Fruit fly (Drosophila melanogaster) whole organism, embryonic: Measurements from ENCODE around the gene CG5273.

Experiments
- Abd-B ChIP-seq: fragments of 200-800 bp; sonication (Bioruptor generic); optimal IDR thresholded peaks from 2 replicates; lab custom pipeline; 2018; ENCODE audit warnings: missing biosample characterization, mild to moderate bottlenecking, missing genetic modification characterization, moderate library complexity
- BtbVII ChIP-seq: fragments of 200-800 bp; sonication (Bioruptor generic); optimal IDR thresholded peaks from 3 replicates; lab custom pipeline; 2017; ENCODE audit warnings: missing biosample characterization, mild to moderate bottlenecking, missing genetic modification characterization
- CG12769 ChIP-seq: fragments of 200-800 bp; sonication (Bioruptor generic); optimal IDR thresholded peaks from 2 replicates; lab custom pipeline; 2019; ENCODE audit warnings: missing biosample characterization, mild to moderate bottlenecking, missing genetic modification characterization, moderate library complexity
- CG14860 ChIP-seq: fragments of 200-800 bp; sonication (Bioruptor generic); IDR thresholded peaks from 3 replicates; pipeline ENCODE4 v1.3.6; 2022; ENCODE audit warnings: missing biosample characterization, missing genetic modification characterization; ENCODE audit not compliant: partially characterized antibody
- CG17802 ChIP-seq: fragments of 200-800 bp; sonication (Bioruptor generic); optimal IDR thresholded peaks from 2 replicates; lab custom pipeline; 2018; ENCODE audit warnings: missing biosample characterization, mild to moderate bottlenecking, missing genetic modification characterization, moderate library complexity
- CG17912 ChIP-seq: fragments of 200-800 bp; sonication (Bioruptor generic); optimal IDR thresholded peaks from 2 replicates; lab custom pipeline; 2018; ENCODE audit warnings: missing biosample characterization, mild to moderate bottlenecking, missing genetic modification characterization
- CG18599 ChIP-seq: fragments of 200-800 bp; sonication (Bioruptor generic); optimal IDR thresholded peaks from 3 replicates; lab custom pipeline; 2017; ENCODE audit warnings: missing biosample characterization, missing genetic modification characterization, mild to moderate bottlenecking, moderate library complexity, missing genetic modification reagents
- CG2678 ChIP-seq: fragments of 200-800 bp; sonication (Bioruptor generic); optimal IDR thresholded peaks from 3 replicates; lab custom pipeline; 2019; ENCODE audit warnings: missing biosample characterization, mild to moderate bottlenecking, missing genetic modification characterization, moderate library complexity
- CG30020 ChIP-seq: fragments of 200-800 bp; optimal IDR thresholded peaks from 2 replicates; lab custom pipeline; 2019; ENCODE audit warnings: missing biosample characterization, mild to moderate bottlenecking, missing genetic modification characterization, moderate library complexity
- CG30431 ChIP-seq: fragments of 200-800 bp; sonication (Bioruptor generic); optimal IDR thresholded peaks from 2 replicates; lab custom pipeline; 2017; ENCODE audit warnings: missing biosample characterization, missing genetic modification characterization
- CG3163 ChIP-seq: fragments of 200-800 bp; sonication (Bioruptor generic); optimal IDR thresholded peaks from 3 replicates; lab custom pipeline; 2016; ENCODE audit warnings: missing biosample characterization, missing genetic modification characterization
- CG3407 ChIP-seq: fragments of 200-800 bp; sonication (Bioruptor generic); optimal IDR thresholded peaks from 2 replicates; lab custom pipeline; 2018; ENCODE audit warnings: missing biosample characterization, mild to moderate bottlenecking, missing genetic modification characterization
- CG34422 ChIP-seq: fragments of 200-800 bp; sonication (Bioruptor generic); IDR thresholded peaks from 3 replicates; pipeline ENCODE4 v1.3.6; 2022; ENCODE audit warnings: missing biosample characterization, missing genetic modification characterization
- CG3726 ChIP-seq: fragments of 200-800 bp; sonication (Bioruptor generic); IDR thresholded peaks from 3 replicates; pipeline ENCODE4, ENCODE4 v1.3.6; 2022; ENCODE audit warnings: missing biosample characterization, missing genetic modification characterization
- CG4424 ChIP-seq: fragments of 200-800 bp; sonication (Bioruptor generic); optimal IDR thresholded peaks from 3 replicates; lab custom pipeline; 2016; ENCODE audit warnings: missing biosample characterization, missing genetic modification characterization
- CG4707 ChIP-seq: fragments of 200-800 bp; sonication (Bioruptor generic); optimal IDR thresholded peaks from 2 replicates; lab custom pipeline; 2018; ENCODE audit warnings: missing biosample characterization, mild to moderate bottlenecking, missing genetic modification characterization, moderate library complexity
- CG7839 ChIP-seq: fragments of 200-800 bp; sonication (Bioruptor generic); optimal IDR thresholded peaks from 3 replicates; lab custom pipeline; 2018; ENCODE audit warnings: missing biosample characterization, mild to moderate bottlenecking, missing genetic modification characterization, moderate library complexity
- CG7928 ChIP-seq: fragments of 200-800 bp; sonication (Bioruptor generic); optimal IDR thresholded peaks from 2 replicates; lab custom pipeline; 2017; ENCODE audit warnings: missing biosample characterization, mild to moderate bottlenecking, missing genetic modification characterization
- D ChIP-seq, 2 experiments: fragments of 200-800 bp in 1 of 2; fragments of >200 bp in 1 of 2; sonication (Bioruptor generic) in 1 of 2; optimal IDR thresholded peaks; 2 replicates in 1 of 2; 3 replicates in 1 of 2; lab custom pipeline; 2017; ENCODE audit warnings: mild to moderate bottlenecking in 1 of 2, missing biosample characterization in 1 of 2, missing genetic modification characterization in 1 of 2, missing genetic modification reagents in 1 of 2
- D19A ChIP-seq: fragments of 200-800 bp; optimal IDR thresholded peaks from 3 replicates; lab custom pipeline; 2019; ENCODE audit warnings: missing biosample characterization, mild to moderate bottlenecking, missing genetic modification characterization, moderate library complexity
- Dad ChIP-seq: fragments of 200-800 bp; sonication (Bioruptor generic); optimal IDR thresholded peaks from 3 replicates; lab custom pipeline; 2016; ENCODE audit warnings: missing biosample characterization, missing genetic modification characterization
- Dip2 ChIP-seq: fragments of 200-800 bp; sonication (Bioruptor generic); IDR thresholded peaks from 2 replicates; pipeline ENCODE4 v1.3.6; 2022; ENCODE audit warnings: missing biosample characterization, missing genetic modification characterization
- Dll ChIP-seq: fragments of 200-800 bp; sonication (Bioruptor generic); IDR thresholded peaks from 4 replicates; pipeline ENCODE4 v1.3.6; 2022; ENCODE audit warnings: missing biosample characterization, missing genetic modification characterization; ENCODE audit not compliant: partially characterized antibody
- E2f2 ChIP-seq: fragments of 200-800 bp; sonication (Bioruptor generic); IDR thresholded peaks from 2 replicates; pipeline ENCODE4 v1.3.6; 2022; ENCODE audit warnings: missing biosample characterization, missing genetic modification characterization
- Gsc ChIP-seq: fragments of 200-800 bp; sonication (Bioruptor generic); IDR thresholded peaks from 2 replicates; pipeline ENCODE4 v1.3.6; 2022; ENCODE audit warnings: missing biosample characterization, missing genetic modification characterization
- Jarid2 ChIP-seq: fragments of 200-800 bp; sonication (Bioruptor generic); optimal IDR thresholded peaks from 3 replicates; lab custom pipeline; 2017; ENCODE audit warnings: mild to moderate bottlenecking, missing biosample characterization, missing genetic modification reagents, missing genetic modification characterization
- MESR4 ChIP-seq: fragments of 200-800 bp; sonication (Bioruptor generic); optimal IDR thresholded peaks from 2 replicates; lab custom pipeline; 2018; ENCODE audit warnings: missing biosample characterization, mild to moderate bottlenecking, missing genetic modification characterization, moderate library complexity
- Med ChIP-seq: fragments of 200-800 bp; sonication (Bioruptor generic); peaks from one replicate; lab custom pipeline; 2016; ENCODE audit warnings: missing biosample characterization, missing genetic modification characterization, mild to moderate bottlenecking, inconsistent platforms, moderate library complexity
- Pdp1 ChIP-seq, 2 experiments: fragments of 200-800 bp; sonication (Bioruptor generic); optimal IDR thresholded peaks; 3 replicates each; lab custom pipeline; 2016; ENCODE audit warnings: missing biosample characterization in 2 of 2, missing genetic modification characterization in 2 of 2, mild to moderate bottlenecking in 1 of 2, moderate library complexity in 1 of 2
- Rfx ChIP-seq: fragments of 200-800 bp; sonication (Bioruptor generic); IDR thresholded peaks from 2 replicates; pipeline ENCODE4 v1.3.6; 2022; ENCODE audit warnings: missing biosample characterization, missing genetic modification characterization
- Rx ChIP-seq: fragments of 200-800 bp; sonication (Bioruptor generic); IDR thresholded peaks from 2 replicates; pipeline ENCODE4 v1.3.6; 2022; ENCODE audit warnings: missing biosample characterization, missing genetic modification characterization
- Sry-δ ChIP-seq: fragments of 200-800 bp; sonication (Bioruptor generic); optimal IDR thresholded peaks from 2 replicates; lab custom pipeline; 2016; ENCODE audit warnings: missing biosample characterization, missing genetic modification characterization
- Stat92E ChIP-seq, 3 experiments: fragments of >200 bp in 2 of 3; fragments of 200-800 bp in 1 of 3; sonication (Bioruptor generic) in 1 of 3; optimal IDR thresholded peaks; 2 replicates each; lab custom pipeline; 2017 to 2019; ENCODE audit warnings: missing biosample characterization in 3 of 3, missing genetic modification characterization in 3 of 3, mild to moderate bottlenecking in 1 of 3, moderate library complexity in 1 of 3
- Xrp1 ChIP-seq: fragments of 200-800 bp; sonication (Bioruptor generic); IDR thresholded peaks from 2 replicates; pipeline ENCODE4 v1.3.6; 2022; ENCODE audit warnings: missing biosample characterization, missing genetic modification characterization
- ase ChIP-seq: fragments of 200-800 bp; sonication (Bioruptor generic); IDR thresholded peaks from 3 replicates; pipeline ENCODE4 v1.3.6; 2022; ENCODE audit warnings: missing biosample characterization, missing genetic modification characterization
- bsh ChIP-seq, 2 experiments: fragments of 200-800 bp; sonication (Bioruptor generic); optimal IDR thresholded peaks; 2 replicates each; lab custom pipeline; 2017 to 2018; ENCODE audit warnings: mild to moderate bottlenecking in 2 of 2, missing biosample characterization in 2 of 2, missing genetic modification characterization in 2 of 2, moderate library complexity in 1 of 2
- chinmo ChIP-seq: fragments of 200-800 bp; sonication (Bioruptor generic); IDR thresholded peaks from 4 replicates; pipeline ENCODE4 v1.3.6; 2022; ENCODE audit warnings: missing biosample characterization, missing genetic modification characterization; ENCODE audit not compliant: partially characterized antibody
- crol ChIP-seq: fragments of 200-800 bp; sonication (Bioruptor generic); IDR thresholded peaks from 2 replicates; pipeline ENCODE4 v1.3.6; 2022; ENCODE audit warnings: missing biosample characterization, missing genetic modification characterization
- dmrt11E ChIP-seq: fragments of 200-800 bp; sonication (Bioruptor generic); optimal IDR thresholded peaks from 3 replicates; lab custom pipeline; 2018; ENCODE audit warnings: missing biosample characterization, mild to moderate bottlenecking, missing genetic modification characterization, moderate library complexity
- dysf ChIP-seq: fragments of 200-800 bp; sonication (Bioruptor generic); IDR thresholded peaks from 3 replicates; pipeline ENCODE4 v1.3.6; 2022; ENCODE audit warnings: missing biosample characterization, missing genetic modification characterization
- en ChIP-seq: fragments of 200-800 bp; sonication (Bioruptor generic); optimal IDR thresholded peaks from 2 replicates; lab custom pipeline; 2016; ENCODE audit warnings: missing biosample characterization, missing genetic modification characterization
- eve ChIP-seq, 2 experiments: fragments of >200 bp; optimal IDR thresholded peaks; 2 replicates each; lab custom pipeline; 2017; ENCODE audit warnings: missing biosample characterization in 2 of 2, missing genetic modification characterization in 2 of 2
- mirr ChIP-seq: fragments of 200-800 bp; sonication (Bioruptor generic); optimal IDR thresholded peaks from 3 replicates; lab custom pipeline; 2018; ENCODE audit warnings: missing biosample characterization, mild to moderate bottlenecking, missing genetic modification characterization
- odd ChIP-seq: fragments of 200-800 bp; sonication (Bioruptor generic); optimal IDR thresholded peaks from 2 replicates; lab custom pipeline; 2017; ENCODE audit warnings: missing biosample characterization, mild to moderate bottlenecking, missing genetic modification characterization
- onecut ChIP-seq: fragments of 200-800 bp; sonication (Bioruptor generic); IDR thresholded peaks from 2 replicates; pipeline ENCODE4 v1.3.6; 2022; ENCODE audit warnings: missing biosample characterization, missing genetic modification characterization
- org-1 ChIP-seq: fragments of 200-800 bp; sonication (Bioruptor generic); optimal IDR thresholded peaks from 2 replicates; lab custom pipeline; 2017; ENCODE audit warnings: missing biosample characterization, missing genetic modification characterization
- salm ChIP-seq: fragments of 200-800 bp; sonication (Bioruptor generic); optimal IDR thresholded peaks from 2 replicates; lab custom pipeline; 2018; ENCODE audit warnings: missing biosample characterization, mild to moderate bottlenecking, missing genetic modification characterization
- sisA ChIP-seq: fragments of 200-800 bp; sonication (Bioruptor generic); IDR thresholded peaks from 2 replicates; pipeline ENCODE4 v1.3.6; 2022; ENCODE audit warnings: missing biosample characterization, missing genetic modification characterization
- stc ChIP-seq: fragments of 200-800 bp; sonication (Bioruptor generic); IDR thresholded peaks from 2 replicates; pipeline ENCODE4 v1.3.6; 2022; ENCODE audit warnings: missing biosample characterization, missing genetic modification characterization

The CG5273 gene

DNA sequence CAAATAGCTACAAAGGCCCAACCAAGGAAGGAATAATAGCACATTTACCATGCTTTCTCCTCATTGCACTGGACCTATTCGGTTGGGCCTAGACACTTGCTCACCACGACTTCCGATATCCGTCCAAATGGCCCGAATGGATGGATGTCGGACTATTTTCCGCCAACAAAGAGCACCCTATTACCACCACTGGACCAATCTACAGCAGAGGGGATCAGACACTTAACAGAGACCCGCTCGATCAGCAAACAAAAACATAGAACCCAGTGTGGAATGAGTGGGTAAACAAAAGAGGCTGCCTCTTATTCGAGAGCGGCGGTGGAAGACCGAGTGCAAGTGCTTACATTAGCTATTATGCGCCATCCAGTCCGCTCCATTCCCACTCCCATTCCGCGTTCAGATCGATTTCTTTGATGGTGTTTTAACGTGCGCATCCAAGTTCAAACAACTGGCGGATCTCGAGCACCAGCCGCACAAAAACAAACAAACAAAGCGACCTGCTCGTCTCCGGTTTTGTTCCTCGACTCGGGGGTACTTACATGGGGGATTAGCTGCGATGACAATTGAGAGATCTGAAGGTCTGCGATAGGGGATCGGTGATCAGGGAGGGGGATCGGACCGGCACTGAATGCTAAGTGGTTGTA lies 9.2 kb downstream of the CG5273 start (continued):
- peak; percentile 12 for TF ChIP-seq org-1
- TF ChIP-seq CG30431: no peak
- no peak for TF ChIP-seq E2f2
- TF ChIP-seq Dip2 (GFP tag; lab: Robert Waterston, UW): no peak
- TF ChIP-seq Sry-δ: peak; percentile 39
- TF ChIP-seq Xrp1 (GFP tag; lab: Robert Waterston, UW): peak; percentile 38; the same call in 1 of the 2 replicates
- TF ChIP-seq eve (GFP tag; optimal IDR thresholded peaks at IDR 0.05; lab: Kevin White, UChicago): no peak
- no peak for TF ChIP-seq D19A
- no peak for TF ChIP-seq CG17802
- TF ChIP-seq chinmo (GFP tag; lab: Robert Waterston, UW): 0 out of 4 replicates have a peak, but pooled peaks have one; percentile 20
- no peak for TF ChIP-seq CG7839 (tag; lab: Kevin White, UChicago)
- TF ChIP-seq dysf (GFP tag; lab: Robert Waterston, UW): no peak
- no peak for TF ChIP-seq Dad (GFP tag; lab: Kevin White, UChicago)
- TF ChIP-seq Gsc: no peak
- TF ChIP-seq dmrt11E (tag; lab: Kevin White, UChicago): peak; percentile 1
- TF ChIP-seq D (optimal IDR thresholded peaks at IDR 0.05; lab: Kevin White, UChicago): no peak
- peak; percentile 8 for TF ChIP-seq D (GFP tag; optimal IDR thresholded peaks at IDR 0.05; lab: Kevin White, UChicago)
- peak; percentile 15 for TF ChIP-seq CG2678 (tag; lab: Kevin White, UChicago)
- no peak for TF ChIP-seq CG34422 (GFP tag; lab: Robert Waterston, UW)
- no peak for TF ChIP-seq onecut (GFP tag; lab: Robert Waterston, UW)
- TF ChIP-seq mirr: peak; percentile 14
- TF ChIP-seq CG3163 (GFP tag; lab: Kevin White, UChicago): no peak
- TF ChIP-seq Stat92E (GFP tag; optimal IDR thresholded peaks at IDR 0.05; lab: Kevin White, UChicago): no peak
- TF ChIP-seq Med (GFP tag; lab: Kevin White, UChicago): peak; percentile 70
- TF ChIP-seq ase (GFP tag; lab: Robert Waterston, UW): no peak
- TF ChIP-seq en (GFP tag; lab: Kevin White, UChicago): no peak
- TF ChIP-seq Dll (GFP tag; lab: Robert Waterston, UW): no peak
- no peak for TF ChIP-seq stc (GFP tag; lab: Robert Waterston, UW)
- TF ChIP-seq CG14860: no peak
- TF ChIP-seq MESR4: no peak
- TF ChIP-seq CG7928: no peak
- TF ChIP-seq Jarid2: no peak
- TF ChIP-seq odd (GFP tag; lab: Kevin White, UChicago): no peak
- peak; percentile 26 for TF ChIP-seq CG18599
- peak; percentile 52; the same call in 1 of the 2 replicates for TF ChIP-seq crol (GFP tag; lab: Robert Waterston, UW)
- TF ChIP-seq CG3407 (GFP tag; lab: Kevin White, UChicago): peak; percentile 4
- peak in 1 of 2 experiments; percentile 13 for TF ChIP-seq Pdp1 (GFP tag; optimal IDR thresholded peaks at IDR 0.05; lab: Kevin White, UChicago)
- no peak for TF ChIP-seq CG4707 (GFP tag; lab: Kevin White, UChicago)
- no peak for TF ChIP-seq bsh (GFP tag; optimal IDR thresholded peaks at IDR 0.05; lab: Kevin White, UChicago)
- TF ChIP-seq salm (tag; lab: Kevin White, UChicago): no peak
- TF ChIP-seq Rfx (GFP tag; lab: Robert Waterston, UW): no peak
- TF ChIP-seq CG30020 (tag; lab: Kevin White, UChicago): no peak
- TF ChIP-seq BtbVII (GFP tag; lab: Kevin White, UChicago): no peak
- TF ChIP-seq CG4424: no peak
- TF ChIP-seq Rx: no peak
- no peak for TF ChIP-seq CG17912
- TF ChIP-seq CG3726: no peak
- peak; percentile 40 for TF ChIP-seq CG12769
- no peak for TF ChIP-seq Abd-B (GFP tag; lab: Kevin White, UChicago)
- no peak for TF ChIP-seq sisA
